Fruit fly (Drosophila melanogaster) whole organism: ENCODE results near the gene CG12499.

Source experiments
- CG8478 ChIP-seq: fragments of >200 bp; optimal IDR thresholded peaks from 2 replicates; lab custom pipeline; 2018; ENCODE audit warnings: inconsistent platforms
- EcR ChIP-seq, 2 experiments: fragments of >200 bp; optimal IDR thresholded peaks; 2 replicates each; lab custom pipeline; 2017; ENCODE audit warnings: missing biosample characterization in 2 of 2, missing genetic modification characterization in 2 of 2, missing genetic modification reagents in 2 of 2
- pan ChIP-seq: fragments of >200 bp; optimal IDR thresholded peaks from 2 replicates; lab custom pipeline; 2017
- psq ChIP-seq: fragments of >200 bp; optimal IDR thresholded peaks from 2 replicates; lab custom pipeline; 2017
- usp ChIP-seq: fragments of >200 bp; optimal IDR thresholded peaks from 2 replicates; lab custom pipeline; 2017; ENCODE audit warnings: missing biosample characterization, missing genetic modification characterization, mixed read lengths

- TF ChIP-seq usp (GFP tag; lab: Kevin White, UChicago) (no peak), psq (no peak), EcR (GFP tag; optimal IDR thresholded peaks at IDR 0.05; lab: Kevin White, UChicago) (no peak), CG8478 (lab: Kevin White, UChicago) (no peak), pan (lab: Kevin White, UChicago) (no peak)
These were observed 34.4 kb downstream of the CG12499 start for dm6 chr3R:22411879-22412587.
